Worm (Caenorhabditis elegans): Measurements from ENCODE around the gene C56E10.3.

ce11 chrX:6653173-6653572 lies 7.7 kb downstream of the C56E10.3 start:
- no peak for TF ChIP-seq nhr-237 (tag; optimal IDR thresholded peaks at IDR 0.05)
- no peak for TF ChIP-seq unc-39 (tag; optimal IDR thresholded peaks at IDR 0.05)
- no peak for TF ChIP-seq ZK546.5 (tag; optimal IDR thresholded peaks at IDR 0.05)
- no peak for TF ChIP-seq nhr-28 (tag; optimal IDR thresholded peaks at IDR 0.05)
- TF ChIP-seq unc-62 (GFP tag; optimal IDR thresholded peaks at IDR 0.05), result no peak
